Worm (Caenorhabditis elegans) whole organism, L4 larva: ENCODE measurements around the gene mip-1.

ENCODE experiments used
- F49E8.2 ChIP-seq: sonication (generic microtip); optimal IDR thresholded peaks from 2 replicates; lab custom pipeline; 2016; ENCODE audit warnings: missing compliant biosample characterization, mild to moderate bottlenecking, missing genetic modification characterization, borderline replicate concordance
- ceh-82 ChIP-seq: sonication (generic microtip); optimal IDR thresholded peaks from 2 replicates; lab custom pipeline; 2017; ENCODE audit warnings: missing biosample characterization, missing genetic modification characterization
- unc-130 ChIP-seq: sonication (generic microtip); optimal IDR thresholded peaks from 2 replicates; lab custom pipeline; 2016; ENCODE audit warnings: missing genetic modification reagents, missing genetic modification characterization, missing compliant biosample characterization

- TF ChIP-seq ceh-82 (tag; lab: Kevin White, UChicago) (no peak), unc-130 (no peak), F49E8.2 (tag; lab: Kevin White, UChicago) (no peak)
Observed at ce11 chrIII:4814730-4815129, 21.8 kb downstream of the mip-1 start, which contains the start of gene arl-6.
